Worm (Caenorhabditis elegans) whole organism, L4 larva: ENCODE measurements around the gene rsp-1.

Experiments used
- F10B5.3 ChIP-seq: sonication (generic microtip); optimal IDR thresholded peaks from 2 replicates; lab custom pipeline; 2016; ENCODE audit warnings: mild to moderate bottlenecking, missing genetic modification characterization, missing compliant biosample characterization
- F26F4.8 ChIP-seq: fragments of 200-800 bp; sonication (Bioruptor generic); conservative IDR thresholded peaks from 2 replicates; pipeline ENCODE4 v1.3.6; 2022; ENCODE audit warnings: missing genetic modification characterization, missing compliant biosample characterization
- F49E8.2 ChIP-seq: sonication (generic microtip); optimal IDR thresholded peaks from 2 replicates; lab custom pipeline; 2016; ENCODE audit warnings: missing compliant biosample characterization, mild to moderate bottlenecking, missing genetic modification characterization, borderline replicate concordance
- Y105C5A.15 ChIP-seq: fragments of 200-800 bp; sonication (Bioruptor generic); IDR thresholded peaks from 2 replicates; pipeline ENCODE4 v1.3.6; 2022; ENCODE audit warnings: missing genetic modification characterization, missing compliant biosample characterization
- aha-1 ChIP-seq: fragments of 150-350 bp; peaks from one replicate; lab custom pipeline; 2014; ENCODE audit warnings: missing biosample characterization, missing genetic modification characterization
- ama-1 ChIP-seq: fragments of 150-350 bp; optimal IDR thresholded peaks from 2 replicates; lab custom pipeline; 2014; ENCODE audit warnings: inconsistent platforms, mixed read lengths
- arid-1 ChIP-seq: fragments of 200-800 bp; sonication (Bioruptor generic); conservative IDR thresholded peaks from 2 replicates; pipeline ENCODE4 v1.3.6; 2022; ENCODE audit warnings: missing genetic modification reagents, missing genetic modification characterization, missing compliant biosample characterization
- ceh-82 ChIP-seq: sonication (generic microtip); optimal IDR thresholded peaks from 2 replicates; lab custom pipeline; 2017; ENCODE audit warnings: missing biosample characterization, missing genetic modification characterization
- ctbp-1 ChIP-seq: fragments of 200-800 bp; sonication (Bioruptor generic); IDR thresholded peaks from 2 replicates; pipeline ENCODE4 v1.3.6; 2022; ENCODE audit warnings: missing genetic modification reagents, missing genetic modification characterization, missing compliant biosample characterization
- daf-8 ChIP-seq: fragments of 200-800 bp; sonication (Bioruptor generic); IDR thresholded peaks from 2 replicates; pipeline ENCODE4 v1.3.6; 2022; ENCODE audit warnings: missing genetic modification characterization, missing compliant biosample characterization
- dmd-8 ChIP-seq: fragments of 200-800 bp; sonication (Bioruptor generic); IDR thresholded peaks from 2 replicates; pipeline ENCODE4 v1.3.6; 2022; ENCODE audit warnings: missing genetic modification characterization, missing compliant biosample characterization
- dmd-9 ChIP-seq: fragments of 200-800 bp; sonication (Bioruptor generic); IDR thresholded peaks from 2 replicates; pipeline ENCODE4 v1.3.6; 2022; ENCODE audit warnings: missing genetic modification reagents, missing genetic modification characterization, missing compliant biosample characterization
- dve-1 ChIP-seq: sonication (generic microtip); optimal IDR thresholded peaks from 2 replicates; lab custom pipeline; 2017; ENCODE audit warnings: antibody characterized with exemption, mild to moderate bottlenecking, missing genetic modification characterization, missing compliant biosample characterization; ENCODE audit not compliant: insufficient read depth
- egl-27 ChIP-seq: sonication (generic microtip); optimal IDR thresholded peaks from 3 replicates; lab custom pipeline; 2017; ENCODE audit warnings: missing biosample characterization, missing genetic modification reagents, missing genetic modification characterization
- fkh-10 ChIP-seq: fragments of 150-350 bp; optimal IDR thresholded peaks from 2 replicates; lab custom pipeline; 2014; ENCODE audit warnings: missing biosample characterization, missing genetic modification reagents, missing genetic modification characterization
- fos-1 ChIP-seq: fragments of 150-350 bp; optimal IDR thresholded peaks from 2 replicates; lab custom pipeline; 2014; ENCODE audit warnings: missing biosample characterization, missing genetic modification characterization
- gei-8 ChIP-seq: fragments of 200-800 bp; sonication (Bioruptor generic); optimal IDR thresholded peaks from 2 replicates; lab custom pipeline; 2018; ENCODE audit warnings: mild to moderate bottlenecking, missing genetic modification characterization, missing compliant biosample characterization
- hlh-11 ChIP-seq: fragments of 200-800 bp; sonication (Bioruptor generic); optimal IDR thresholded peaks from 2 replicates; lab custom pipeline; 2018; ENCODE audit warnings: mild to moderate bottlenecking, missing genetic modification characterization, missing compliant biosample characterization
- hmg-1.1 ChIP-seq: fragments of 200-800 bp; sonication (Bioruptor generic); IDR thresholded peaks from 2 replicates; pipeline ENCODE4 v1.3.6; 2022; ENCODE audit warnings: missing genetic modification reagents, missing genetic modification characterization, missing compliant biosample characterization
- jun-1 ChIP-seq: fragments of 150-350 bp; optimal IDR thresholded peaks from 2 replicates; lab custom pipeline; 2014; ENCODE audit warnings: missing biosample characterization, missing genetic modification reagents, missing genetic modification characterization
- lin-13 ChIP-seq: fragments of 150-350 bp; optimal IDR thresholded peaks from 2 replicates; lab custom pipeline; 2014; ENCODE audit warnings: missing biosample characterization, missing genetic modification reagents, missing genetic modification characterization
- mdt-29 ChIP-seq: fragments of 200-800 bp; sonication (Bioruptor generic); IDR thresholded peaks from 2 replicates; pipeline ENCODE4 v1.3.6; 2022; ENCODE audit warnings: missing genetic modification reagents, missing genetic modification characterization, missing compliant biosample characterization
- mep-1 ChIP-seq: fragments of 150-350 bp; sonication (generic microtip); optimal IDR thresholded peaks from 3 replicates; lab custom pipeline; 2014; ENCODE audit warnings: missing biosample characterization, missing genetic modification characterization
- nhr-10 ChIP-seq: fragments of 150-350 bp; optimal IDR thresholded peaks from 2 replicates; lab custom pipeline; 2014; ENCODE audit warnings: missing biosample characterization, missing genetic modification characterization
- nhr-11 ChIP-seq: fragments of 150-350 bp; optimal IDR thresholded peaks from 2 replicates; lab custom pipeline; 2014; ENCODE audit warnings: missing biosample characterization, missing genetic modification characterization
- nhr-25 ChIP-seq: sonication (generic microtip); optimal IDR thresholded peaks from 2 replicates; lab custom pipeline; 2017; ENCODE audit warnings: missing genetic modification characterization, mild to moderate bottlenecking, missing compliant biosample characterization, antibody characterized with exemption, moderate library complexity, borderline replicate concordance; ENCODE audit not compliant: insufficient read depth
- nhr-6 ChIP-seq: fragments of 150-350 bp; optimal IDR thresholded peaks from 2 replicates; lab custom pipeline; 2014; ENCODE audit warnings: missing biosample characterization, missing genetic modification characterization
- nhr-76 ChIP-seq: fragments of 150-350 bp; optimal IDR thresholded peaks from 2 replicates; lab custom pipeline; 2014; ENCODE audit warnings: missing biosample characterization, missing genetic modification characterization
- sdz-12 ChIP-seq: fragments of 200-800 bp; sonication (Bioruptor generic); optimal IDR thresholded peaks from 2 replicates; lab custom pipeline; 2018; ENCODE audit warnings: mild to moderate bottlenecking, missing genetic modification characterization, missing compliant biosample characterization
- snpc-1.2 ChIP-seq: fragments of 200-800 bp; sonication (Bioruptor generic); IDR thresholded peaks from 2 replicates; pipeline ENCODE4 v1.3.6; 2022; ENCODE audit warnings: missing genetic modification reagents, missing genetic modification characterization, missing compliant biosample characterization
- spr-3 ChIP-seq: fragments of 200-800 bp; sonication (Bioruptor generic); optimal IDR thresholded peaks from 2 replicates; lab custom pipeline; 2018; ENCODE audit warnings: mild to moderate bottlenecking, missing genetic modification characterization, missing compliant biosample characterization
- tra-1 ChIP-seq: fragments of 200-800 bp; sonication (Bioruptor generic); IDR thresholded peaks from 2 replicates; pipeline ENCODE4 v1.3.6; 2022; ENCODE audit warnings: missing genetic modification reagents, missing genetic modification characterization, missing compliant biosample characterization
- unc-130 ChIP-seq: sonication (generic microtip); optimal IDR thresholded peaks from 2 replicates; lab custom pipeline; 2016; ENCODE audit warnings: missing genetic modification reagents, missing genetic modification characterization, missing compliant biosample characterization
- unc-62 ChIP-seq, 3 experiments: fragments of 150-350 bp in 1 of 3; sonication (generic microtip); optimal IDR thresholded peaks in 2 of 3; peaks in 1 of 3; 1 replicate in 1 of 3; 2 replicates in 2 of 3; lab custom pipeline; 2014 to 2017; ENCODE audit warnings: missing biosample characterization in 3 of 3, missing genetic modification characterization in 3 of 3, missing genetic modification reagents in 3 of 3, missing genotype in 1 of 3
- zag-1 ChIP-seq: fragments of 150-350 bp; optimal IDR thresholded peaks from 2 replicates; lab custom pipeline; 2014; ENCODE audit warnings: missing biosample characterization, missing genetic modification characterization
- zip-11 ChIP-seq: fragments of 200-800 bp; sonication (Bioruptor generic); IDR thresholded peaks from 2 replicates; pipeline ENCODE4 v1.3.6; 2022; ENCODE audit warnings: missing genetic modification characterization, missing compliant biosample characterization
- zip-2 ChIP-seq: fragments of 150-350 bp; optimal IDR thresholded peaks from 2 replicates; lab custom pipeline; 2014; ENCODE audit warnings: missing biosample characterization, missing genetic modification characterization

rsp-1 gene

ce11 chrII:11484600-11484999, 31.4 kb downstream of the rsp-1 start (continued):
- peak; percentile 73 for TF ChIP-seq hlh-11 (tag; lab: Kevin White, UChicago)
- peak; percentile 93 for TF ChIP-seq tra-1 (GFP tag; lab: Robert Waterston, UW)
- no peak for TF ChIP-seq nhr-11 (tag; lab: Kevin White, UChicago)
- no peak for TF ChIP-seq daf-8 (GFP tag; lab: Robert Waterston, UW)
- peak; percentile 99 for TF ChIP-seq F26F4.8 (GFP tag; lab: Robert Waterston, UW)
- TF ChIP-seq nhr-25 (tag; lab: Kevin White, UChicago) = peak; percentile 44
- no peak for TF ChIP-seq ceh-82 (tag; lab: Kevin White, UChicago)
- TF ChIP-seq mdt-29 (GFP tag; lab: Robert Waterston, UW) = peak; percentile 87
- peak; percentile 97 for TF ChIP-seq arid-1 (GFP tag; lab: Robert Waterston, UW)
- peak; percentile 85 for TF ChIP-seq unc-130 (GFP tag; lab: Kevin White, UChicago)
- peak; percentile 77 for TF ChIP-seq F10B5.3 (tag; lab: Kevin White, UChicago)
- no peak for TF ChIP-seq mep-1 (tag; lab: Kevin White, UChicago)
- TF ChIP-seq nhr-6 = no peak
- peak; percentile 92 for TF ChIP-seq snpc-1.2 (GFP tag; lab: Robert Waterston, UW)
- TF ChIP-seq fos-1 = no peak
- TF ChIP-seq zag-1 = no peak
- no peak for TF ChIP-seq nhr-10
- peak; percentile 84 for TF ChIP-seq gei-8 (GFP tag; lab: Kevin White, UChicago)
- TF ChIP-seq Y105C5A.15 (GFP tag; lab: Robert Waterston, UW) = peak; percentile 97
- no peak for TF ChIP-seq nhr-76
- TF ChIP-seq egl-27 (tag; lab: Kevin White, UChicago) = no peak
- TF ChIP-seq sdz-12 (GFP tag; lab: Kevin White, UChicago) = peak; percentile 79
- TF ChIP-seq dmd-9 (GFP tag; lab: Robert Waterston, UW) = peak; percentile 93
- TF ChIP-seq F49E8.2 (tag; lab: Kevin White, UChicago) = peak; percentile 80
- TF ChIP-seq lin-13 (GFP tag; lab: Kevin White, UChicago) = peak; percentile 73

ce11 chrII:11485200-11485599, 32.0 kb downstream of the rsp-1 start, which contains the start of gene twk-5:
Gene twk-5, minus strand, starts transcription at chrII:11485300.
- TF ChIP-seq fkh-10 (GFP tag; lab: Kevin White, UChicago) = no peak
- no peak for TF ChIP-seq dmd-8 (GFP tag; lab: Robert Waterston, UW)
- TF ChIP-seq jun-1 = no peak
- peak; percentile 73 for TF ChIP-seq ama-1

DNA sequence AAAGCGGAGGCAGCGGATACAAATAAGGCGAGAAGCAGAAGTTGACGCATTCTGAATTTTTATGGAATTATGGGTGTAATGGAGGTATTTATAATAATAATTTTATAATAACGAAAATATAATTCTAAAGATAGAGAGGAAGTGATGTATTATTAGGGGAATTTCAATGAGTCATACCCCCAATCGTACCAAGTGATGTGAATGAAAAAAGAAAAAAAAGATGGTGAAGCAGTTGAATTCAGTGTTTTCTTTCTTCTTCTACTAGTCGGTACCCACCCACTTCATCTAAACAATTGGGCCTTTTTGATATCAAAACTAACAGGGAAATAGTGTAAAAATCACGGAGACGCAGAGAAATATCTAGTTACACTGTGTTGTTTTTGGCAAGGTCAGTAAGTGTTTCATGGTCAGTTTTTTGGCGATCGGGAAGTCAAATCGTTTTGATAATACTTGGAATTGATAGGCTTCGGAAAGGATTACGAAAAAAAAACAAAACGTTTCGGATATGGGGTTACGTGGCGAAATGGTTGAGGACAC, 33.6 kb downstream of the rsp-1 start, which contains the start of gene ttr-18:
ttr-18 (minus strand) TSS at position 51 of the 537 bp plus-strand sequence.
- no peak for TF ChIP-seq dmd-9 (GFP tag; lab: Robert Waterston, UW)
- no peak for TF ChIP-seq ceh-82 (tag; lab: Kevin White, UChicago)
- TF ChIP-seq dve-1 (tag; lab: Kevin White, UChicago) = peak; percentile 12
- no peak for TF ChIP-seq nhr-10
- TF ChIP-seq Y105C5A.15 (GFP tag; lab: Robert Waterston, UW) = no peak
- TF ChIP-seq zip-2 = no peak

DNA sequence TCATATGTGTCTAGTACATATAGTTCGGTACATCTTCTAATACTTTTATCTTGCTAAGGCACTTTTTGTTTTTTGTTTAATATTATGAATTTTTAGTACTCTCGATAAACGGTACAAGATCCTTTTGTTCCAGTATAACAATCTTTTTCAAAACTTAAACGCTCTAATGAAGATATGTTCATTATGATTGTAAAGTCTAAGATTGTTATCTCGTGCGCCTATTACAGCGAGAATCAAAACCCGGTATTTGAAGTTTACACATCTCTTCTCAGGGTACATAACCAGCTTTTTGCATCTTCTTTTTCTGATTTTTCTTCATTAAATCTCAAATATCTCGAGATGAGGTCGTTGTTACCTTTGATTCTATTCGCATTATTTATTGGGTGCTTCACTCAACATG, 34.8 kb downstream of the rsp-1 start, which contains the start of gene B0334.13:
B0334.13 (plus strand) TSS at position 301 of the 400 bp plus-strand sequence.
- TF ChIP-seq spr-3 (GFP tag; lab: Kevin White, UChicago) = no peak
- no peak for TF ChIP-seq nhr-76
- no peak for TF ChIP-seq ctbp-1
- TF ChIP-seq unc-62 (GFP tag; optimal IDR thresholded peaks at IDR 0.05 in 1 of 2; lab: Kevin White, UChicago) = peak in 1 of 2 experiments; percentile 21
- TF ChIP-seq unc-62 (tag; optimal IDR thresholded peaks at IDR 0.05; lab: Kevin White, UChicago) = no peak
- no peak for TF ChIP-seq hmg-1.1
- no peak for TF ChIP-seq aha-1 (tag; lab: Kevin White, UChicago)
- TF ChIP-seq arid-1 (GFP tag; lab: Robert Waterston, UW) = no peak
- TF ChIP-seq zip-11 (GFP tag; lab: Robert Waterston, UW) = no peak
- TF ChIP-seq, all 104 proteins: peak for 1
